Fruit fly (Drosophila melanogaster): ENCODE results near the gene CG8260.

- TF ChIP-seq CG8478 (optimal IDR thresholded peaks at IDR 0.05) (no peak), CTCF (optimal IDR thresholded peaks at IDR 0.05) (no peak)
Measured at dm6 chrX:15761298-15761640, 5.2 kb downstream of the CG8260 start.
